Fruit fly (Drosophila melanogaster): Measurements from ENCODE around the gene CG13385.

DNA sequence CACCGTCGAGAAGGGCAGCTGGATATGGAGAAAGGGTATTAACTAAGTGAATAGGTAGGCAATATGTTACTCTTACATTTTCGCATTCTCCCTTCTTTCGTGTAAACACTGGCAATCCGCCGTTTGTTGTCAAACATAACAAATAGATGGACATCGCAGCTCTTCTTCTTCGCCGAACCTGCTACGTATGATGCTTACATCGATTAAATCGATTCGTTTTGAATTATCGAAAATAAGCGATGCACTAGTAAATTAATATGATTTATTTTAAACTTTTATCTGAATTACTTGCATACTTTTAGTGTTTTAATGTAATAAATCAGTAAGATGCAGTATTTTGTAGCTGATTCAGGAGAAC is 6.5 kb downstream of the CG13385 start, which contains the start of gene fy:
- TF ChIP-seq CG7101 (tag; optimal IDR thresholded peaks at IDR 0.05): no peak
- TF ChIP-seq CG14711 (tag; optimal IDR thresholded peaks at IDR 0.05): no peak
- TF ChIP-seq CG5204 (GFP tag; optimal IDR thresholded peaks at IDR 0.05): no peak
- no peak for TF ChIP-seq bab1 (GFP tag; optimal IDR thresholded peaks at IDR 0.05)
- TF ChIP-seq CG12768 (GFP tag; optimal IDR thresholded peaks at IDR 0.05): no peak
- TF ChIP-seq kay (GFP tag; ENCODE audit: borderline replicate concordance): no peak
- TF ChIP-seq CG1620 (GFP tag; optimal IDR thresholded peaks at IDR 0.05): no peak
- no peak for TF ChIP-seq Crg-1 (GFP tag; optimal IDR thresholded peaks at IDR 0.05)
- no peak for TF ChIP-seq Clk (GFP tag; optimal IDR thresholded peaks at IDR 0.05)
- no peak for TF ChIP-seq pad (GFP tag; optimal IDR thresholded peaks at IDR 0.05)
- TF ChIP-seq CG33017 (tag; optimal IDR thresholded peaks at IDR 0.05): no peak
- no peak for TF ChIP-seq ovo (GFP tag; optimal IDR thresholded peaks at IDR 0.05)
- no peak for TF ChIP-seq toe (GFP tag; optimal IDR thresholded peaks at IDR 0.05)
- no peak for TF ChIP-seq Hr96 (GFP tag; optimal IDR thresholded peaks at IDR 0.05)
